Worm (Caenorhabditis elegans): ENCODE results near the gene C54F6.3.

ce11 chrV:7504271-7504670 is 28.8 kb upstream of the C54F6.3 start, which contains the start of gene srh-229:
- no peak for TF ChIP-seq nhr-77 (tag; optimal IDR thresholded peaks at IDR 0.05)
- no peak for TF ChIP-seq nhr-12 (tag; optimal IDR thresholded peaks at IDR 0.05)
- TF ChIP-seq lin-39 (tag; optimal IDR thresholded peaks at IDR 0.05), result no peak
- no peak for TF ChIP-seq unc-62 (GFP tag; optimal IDR thresholded peaks at IDR 0.05)
- TF ChIP-seq ztf-11 (tag; optimal IDR thresholded peaks at IDR 0.05), result no peak
- no peak for TF ChIP-seq nhr-11 (tag; optimal IDR thresholded peaks at IDR 0.05)
- TF ChIP-seq lin-11 (tag; optimal IDR thresholded peaks at IDR 0.05), result no peak
- no peak for TF ChIP-seq dmd-4 (tag; optimal IDR thresholded peaks at IDR 0.05)
- TF ChIP-seq ama-1 (optimal IDR thresholded peaks at IDR 0.05), result no peak
- no peak for TF ChIP-seq fos-1 (tag; optimal IDR thresholded peaks at IDR 0.05)
- TF ChIP-seq nhr-10 (tag; optimal IDR thresholded peaks at IDR 0.05), result no peak
- no peak for TF ChIP-seq sma-9 (GFP tag; optimal IDR thresholded peaks at IDR 0.05)
- no peak for TF ChIP-seq sma-9 (tag; optimal IDR thresholded peaks at IDR 0.05)
- TF ChIP-seq ztf-4 (tag; optimal IDR thresholded peaks at IDR 0.05), result no peak

All from whole organism, L2 larva.